Worm (Caenorhabditis elegans): ENCODE data around the gene pmp-3.
A peak's percentile ranks its signal among the peaks of the same experiment; 100 is the strongest.

pmp-3 gene

ce11 chrV:14659595-14659994 lies 13.1 kb downstream of the pmp-3 start:
- no peak for TF ChIP-seq somi-1 (GFP tag; optimal IDR thresholded peaks at IDR 0.05)
- no peak for TF ChIP-seq repo-1 (tag; optimal IDR thresholded peaks at IDR 0.05)
- no peak for TF ChIP-seq egrh-3 (GFP tag; IDR thresholded peaks at IDR 0.05)
- TF ChIP-seq nfyb-1 (GFP tag; IDR thresholded peaks at IDR 0.05), result no peak
- TF ChIP-seq ztf-25 (GFP tag; IDR thresholded peaks at IDR 0.05), result no peak

- TF ChIP-seq F22D6.2 (tag; optimal IDR thresholded peaks at IDR 0.05), result no peak
- TF ChIP-seq madf-6 (GFP tag; IDR thresholded peaks at IDR 0.05), result no peak
- TF ChIP-seq rcor-1 (GFP tag; IDR thresholded peaks at IDR 0.05), result no peak
- no peak for TF ChIP-seq dpff-1 (tag; optimal IDR thresholded peaks at IDR 0.05)
- TF ChIP-seq ztf-22 (GFP tag; optimal IDR thresholded peaks at IDR 0.05), result no peak
- TF ChIP-seq somi-1 (GFP tag; optimal IDR thresholded peaks at IDR 0.05), result peak; percentile 27
- TF ChIP-seq K12H6.12 (tag; optimal IDR thresholded peaks at IDR 0.05), result no peak
- TF ChIP-seq ama-1 (optimal IDR thresholded peaks at IDR 0.05), result no peak
- no peak for TF ChIP-seq ama-1 (GFP tag; optimal IDR thresholded peaks at IDR 0.05)
- TF ChIP-seq ztf-26 (tag; optimal IDR thresholded peaks at IDR 0.05), result peak; percentile 74
- no peak for TF ChIP-seq rec-8 (tag; optimal IDR thresholded peaks at IDR 0.05)
- no peak for TF ChIP-seq bed-2 (GFP tag; IDR thresholded peaks at IDR 0.05)
These were observed 14.2 kb downstream of the pmp-3 start, which contains the start of gene srh-17 for ce11 chrV:14660608-14661355. Gene srh-17 (plus strand): TSS chrV:14661305.

- TF ChIP-seq hsf-1 (GFP tag; IDR thresholded peaks at IDR 0.05) (no peak), madf-6 (GFP tag; IDR thresholded peaks at IDR 0.05) (no peak), mel-28 (tag; optimal IDR thresholded peaks at IDR 0.05; ENCODE audit: borderline replicate concordance) (no peak), xnd-1 (tag; optimal IDR thresholded peaks at IDR 0.05) (no peak), cebp-2 (GFP tag; IDR thresholded peaks at IDR 0.05) (no peak), lin-54 (GFP tag; optimal IDR thresholded peaks at IDR 0.05) (no peak), nfya-1 (tag; optimal IDR thresholded peaks at IDR 0.05; ENCODE audit: borderline replicate concordance, insufficient read depth) (no peak), die-1 (tag; optimal IDR thresholded peaks at IDR 0.05) (no peak), ztf-28 (GFP tag; IDR thresholded peaks at IDR 0.05) (no peak), let-526 (GFP tag; IDR thresholded peaks at IDR 0.05) (no peak), pha-4 (tag; optimal IDR thresholded peaks at IDR 0.05) (no peak), lag-1 (GFP tag; IDR thresholded peaks at IDR 0.05) (no peak), attf-5 (GFP tag; optimal IDR thresholded peaks at IDR 0.05) (no peak), lir-1 (GFP tag; conservative IDR thresholded peaks at IDR 0.05) (no peak), nhr-120 (GFP tag; IDR thresholded peaks at IDR 0.05) (no peak), ztf-22 (GFP tag; optimal IDR thresholded peaks at IDR 0.05) (no peak), lin-35 (GFP tag; optimal IDR thresholded peaks at IDR 0.05) (no peak), rpc-1 (optimal IDR thresholded peaks at IDR 0.05) (no peak), rpc-1 (tag; optimal IDR thresholded peaks at IDR 0.05) (no peak), B0035.1 (tag; optimal IDR thresholded peaks at IDR 0.05) (no peak), tlf-1 (GFP tag; optimal IDR thresholded peaks at IDR 0.05) (no peak)
These were observed 16.5 kb downstream of the pmp-3 start, which contains the start of gene C47E8.9 for ce11 chrV:14663006-14663405. Gene C47E8.9 (plus strand): TSS chrV:14663306.

- no peak for TF ChIP-seq egrh-3 (GFP tag; IDR thresholded peaks at IDR 0.05)
- TF ChIP-seq chd-7 (tag; optimal IDR thresholded peaks at IDR 0.05), result no peak
- TF ChIP-seq nhr-80 (tag; optimal IDR thresholded peaks at IDR 0.05), result no peak
- no peak for TF ChIP-seq ztf-3 (GFP tag; optimal IDR thresholded peaks at IDR 0.05)
- no peak for TF ChIP-seq F10E7.11 (tag; optimal IDR thresholded peaks at IDR 0.05)
- no peak for TF ChIP-seq snpc-1.3 (tag; optimal IDR thresholded peaks at IDR 0.05; ENCODE audit: insufficient read depth)
- TF ChIP-seq mcd-1 (GFP tag; IDR thresholded peaks at IDR 0.05), result no peak
- TF ChIP-seq mel-28 (tag; optimal IDR thresholded peaks at IDR 0.05; ENCODE audit: borderline replicate concordance), result no peak
- no peak for TF ChIP-seq nhr-90 (tag; optimal IDR thresholded peaks at IDR 0.05)
- TF ChIP-seq repo-1 (tag; optimal IDR thresholded peaks at IDR 0.05), result no peak
- no peak for TF ChIP-seq C17E4.6 (GFP tag; IDR thresholded peaks at IDR 0.05)
- no peak for TF ChIP-seq tbx-9 (tag; optimal IDR thresholded peaks at IDR 0.05; ENCODE audit: borderline replicate concordance)
- no peak for TF ChIP-seq ceh-100 (GFP tag; IDR thresholded peaks at IDR 0.05)
- no peak for TF ChIP-seq ztf-22 (GFP tag; optimal IDR thresholded peaks at IDR 0.05)
These were observed 19.2 kb downstream of the pmp-3 start, which contains the start of gene C47E8.1 for ce11 chrV:14665728-14666127. Gene C47E8.1 (plus strand): TSS chrV:14666028.

All from whole organism, young adult.